Fruit fly (Drosophila melanogaster): ENCODE results near the gene myd.

DNA sequence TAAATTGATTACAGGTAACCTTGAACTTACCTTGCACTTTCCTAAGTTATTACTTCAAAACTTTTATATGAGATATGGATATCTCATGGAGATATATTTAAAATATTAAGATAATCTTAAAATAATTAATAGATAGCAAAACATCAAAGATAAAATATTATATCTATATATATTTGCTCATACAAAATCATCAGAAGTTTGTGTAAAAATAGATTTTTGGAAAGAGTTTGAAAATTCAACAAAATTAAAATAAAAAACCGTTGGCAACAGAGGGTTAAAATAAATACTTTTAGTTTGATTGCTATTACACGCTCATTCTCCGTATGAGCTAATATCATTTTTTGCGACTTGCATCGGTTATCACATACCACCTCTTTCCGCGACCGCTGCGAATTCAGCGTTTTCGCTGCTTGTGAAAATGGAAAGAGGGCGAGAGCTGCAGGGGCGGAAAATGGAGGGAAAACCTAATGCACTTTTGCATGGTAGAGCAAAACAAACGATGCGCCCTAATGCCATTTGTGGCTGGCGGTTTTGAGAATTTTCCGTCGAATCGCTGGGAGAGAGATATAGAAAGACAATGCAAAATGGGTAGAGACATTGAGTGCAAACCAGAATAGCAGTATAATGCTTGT lies 32.2 kb downstream of the myd start:
- TF ChIP-seq CG6854 (GFP tag; optimal IDR thresholded peaks at IDR 0.05) = no peak
- TF ChIP-seq CG10631 (GFP tag; optimal IDR thresholded peaks at IDR 0.05) = no peak
- TF ChIP-seq Blimp-1 (GFP tag; optimal IDR thresholded peaks at IDR 0.05) = no peak
- no peak for TF ChIP-seq pdm3 (GFP tag; optimal IDR thresholded peaks at IDR 0.05)
- TF ChIP-seq Eip78C (GFP tag) = no peak
- TF ChIP-seq Hr39 (GFP tag; optimal IDR thresholded peaks at IDR 0.05) = no peak
